Fruit fly (Drosophila melanogaster): Measurements from ENCODE around the gene PyK.

- TF ChIP-seq CG8478 (optimal IDR thresholded peaks at IDR 0.05) (no peak), CTCF (optimal IDR thresholded peaks at IDR 0.05) (no peak)
Observed at dm6 chr3R:22328665-22329350, 38.5 kb upstream of the PyK start, which contains the start of gene CG7080.

Measured in S2 (cell line).